Worm (Caenorhabditis elegans) whole organism, L1 larva: ENCODE results near the gene lips-12.

Experiments
- C16A3.4 ChIP-seq: fragments of 150-350 bp; optimal IDR thresholded peaks from 2 replicates; lab custom pipeline; 2014; ENCODE audit warnings: missing biosample characterization, missing genetic modification characterization
- F16B12.6 ChIP-seq: fragments of 150-350 bp; optimal IDR thresholded peaks from 2 replicates; lab custom pipeline; 2014; ENCODE audit warnings: missing biosample characterization, missing genetic modification characterization
- alr-1 ChIP-seq: fragments of 200-800 bp; sonication (Bioruptor generic); optimal IDR thresholded peaks from 2 replicates; lab custom pipeline; 2018; ENCODE audit warnings: borderline replicate concordance, mild to moderate bottlenecking, missing genetic modification characterization, missing compliant biosample characterization
- aly-2 ChIP-seq: fragments of 150-350 bp; optimal IDR thresholded peaks from 2 replicates; lab custom pipeline; 2014; ENCODE audit warnings: missing biosample characterization, missing genetic modification characterization
- ama-1 ChIP-seq: fragments of 150-350 bp; optimal IDR thresholded peaks from 2 replicates; lab custom pipeline; 2014
- blmp-1 ChIP-seq: fragments of 150-350 bp; optimal IDR thresholded peaks from 2 replicates; lab custom pipeline; 2014; ENCODE audit warnings: missing biosample characterization, missing genetic modification characterization
- ceh-8 ChIP-seq: fragments of 200-800 bp; sonication (Bioruptor generic); optimal IDR thresholded peaks from 2 replicates; lab custom pipeline; 2018; ENCODE audit warnings: mild to moderate bottlenecking, missing genetic modification characterization, moderate library complexity, missing compliant biosample characterization
- dpl-1 ChIP-seq, 3 experiments: fragments of 150-350 bp in 2 of 3; sonication (generic microtip) in 1 of 3; optimal IDR thresholded peaks; 2 replicates each; lab custom pipeline; 2014 to 2017; ENCODE audit warnings: missing biosample characterization in 3 of 3, missing genetic modification characterization in 3 of 3, missing genetic modification reagents in 3 of 3
- dsc-1 ChIP-seq: sonication (generic microtip); optimal IDR thresholded peaks from 2 replicates; lab custom pipeline; 2016; ENCODE audit warnings: mild to moderate bottlenecking, missing genetic modification characterization, missing compliant biosample characterization
- efl-1 ChIP-seq, 4 experiments: fragments of 150-350 bp; optimal IDR thresholded peaks in 3 of 4; peaks in 1 of 4; 1 replicate in 1 of 4; 2 replicates in 3 of 4; lab custom pipeline; 2014; ENCODE audit warnings: missing biosample characterization in 2 of 4, missing genetic modification characterization in 2 of 4, missing genetic modification reagents in 2 of 4
- efl-3 ChIP-seq: fragments of 200-800 bp; sonication (Bioruptor generic); optimal IDR thresholded peaks from 2 replicates; lab custom pipeline; 2018; ENCODE audit warnings: mild to moderate bottlenecking, missing genetic modification characterization, missing compliant biosample characterization
- elt-2 ChIP-seq: sonication (generic microtip); optimal IDR thresholded peaks from 2 replicates; lab custom pipeline; 2016; ENCODE audit warnings: missing genetic modification characterization, mild to moderate bottlenecking, inconsistent platforms, missing compliant biosample characterization, missing genetic modification reagents
- elt-3 ChIP-seq, 6 experiments: fragments of 150-350 bp in 1 of 6; sonication (generic microtip); optimal IDR thresholded peaks; 2 replicates each; lab custom pipeline; 2017 to 2018; ENCODE audit warnings: missing biosample characterization in 6 of 6, missing genetic modification characterization in 6 of 6, inconsistent platforms in 1 of 6
- ets-5 ChIP-seq: fragments of 200-800 bp; sonication (Bioruptor generic); IDR thresholded peaks from 2 replicates; pipeline ENCODE4 v1.3.6; 2022; ENCODE audit warnings: missing genetic modification characterization, missing compliant biosample characterization
- fkh-10 ChIP-seq: sonication (generic microtip); optimal IDR thresholded peaks from 2 replicates; lab custom pipeline; 2017; ENCODE audit warnings: missing biosample characterization, missing genetic modification reagents, missing genetic modification characterization
- isw-1 ChIP-seq: fragments of 200-800 bp; sonication (Bioruptor generic); IDR thresholded peaks from 2 replicates; pipeline ENCODE4 v1.3.6; 2022; ENCODE audit warnings: missing genetic modification characterization, missing compliant biosample characterization
- lin-14 ChIP-seq: fragments of 200-800 bp; sonication (Bioruptor generic); optimal IDR thresholded peaks from 2 replicates; lab custom pipeline; 2018; ENCODE audit warnings: mild to moderate bottlenecking, missing genetic modification characterization, moderate library complexity, missing compliant biosample characterization
- lin-15B ChIP-seq: fragments of 150-350 bp; sonication (generic microtip); optimal IDR thresholded peaks from 3 replicates; lab custom pipeline; 2014; ENCODE audit warnings: missing biosample characterization, missing genetic modification characterization
- lin-39 ChIP-seq: fragments of 150-350 bp; optimal IDR thresholded peaks from 2 replicates; lab custom pipeline; 2014; ENCODE audit warnings: missing biosample characterization, missing genetic modification reagents, missing genetic modification characterization
- lsy-2 ChIP-seq, 2 experiments: fragments of 150-350 bp; optimal IDR thresholded peaks; 2 replicates each; lab custom pipeline; 2014; ENCODE audit warnings: missing biosample characterization in 2 of 2, missing genetic modification characterization in 2 of 2
- mdl-1 ChIP-seq, 2 experiments: fragments of 150-350 bp; optimal IDR thresholded peaks; 2 replicates each; lab custom pipeline; 2014 to 2017; ENCODE audit warnings: missing biosample characterization in 2 of 2, missing genetic modification characterization in 2 of 2, inconsistent platforms in 1 of 2
- nhr-11 ChIP-seq: fragments of 150-350 bp; optimal IDR thresholded peaks from 2 replicates; lab custom pipeline; 2014; ENCODE audit warnings: missing biosample characterization, missing genetic modification characterization
- nhr-19 ChIP-seq: fragments of 200-800 bp; sonication (Bioruptor generic); conservative IDR thresholded peaks from 2 replicates; pipeline ENCODE4 v1.3.6; 2022; ENCODE audit warnings: missing genetic modification characterization, missing compliant biosample characterization
- nhr-20 ChIP-seq: sonication (generic microtip); optimal IDR thresholded peaks from 2 replicates; lab custom pipeline; 2016; ENCODE audit warnings: mild to moderate bottlenecking, missing genetic modification characterization, missing compliant biosample characterization
- nhr-237 ChIP-seq: fragments of 150-350 bp; optimal IDR thresholded peaks from 2 replicates; lab custom pipeline; 2014; ENCODE audit warnings: missing biosample characterization, missing genetic modification characterization
- nhr-47 ChIP-seq: sonication (generic microtip); optimal IDR thresholded peaks from 2 replicates; lab custom pipeline; 2016; ENCODE audit warnings: mild to moderate bottlenecking, missing genetic modification characterization, moderate library complexity, missing compliant biosample characterization
- nhr-71 ChIP-seq: sonication (generic microtip); optimal IDR thresholded peaks from 2 replicates; lab custom pipeline; 2016; ENCODE audit warnings: mild to moderate bottlenecking, missing genetic modification characterization, moderate library complexity, missing compliant biosample characterization
- nhr-77 ChIP-seq: fragments of 150-350 bp; optimal IDR thresholded peaks from 2 replicates; lab custom pipeline; 2014; ENCODE audit warnings: missing biosample characterization, missing genetic modification characterization
- nhr-84 ChIP-seq: sonication (generic microtip); optimal IDR thresholded peaks from 2 replicates; lab custom pipeline; 2017; ENCODE audit warnings: missing biosample characterization, missing genetic modification characterization
- nhr-90 ChIP-seq: sonication (generic microtip); optimal IDR thresholded peaks from 2 replicates; lab custom pipeline; 2016; ENCODE audit warnings: mild to moderate bottlenecking, missing genetic modification characterization, missing compliant biosample characterization; ENCODE audit not compliant: poor library complexity
- pag-3 ChIP-seq: sonication (generic microtip); optimal IDR thresholded peaks from 2 replicates; lab custom pipeline; 2017; ENCODE audit warnings: missing genetic modification characterization, mild to moderate bottlenecking, missing compliant biosample characterization, antibody characterized with exemption, borderline replicate concordance; ENCODE audit not compliant: insufficient read depth
- pax-3 ChIP-seq: fragments of 200-800 bp; sonication (Bioruptor generic); optimal IDR thresholded peaks from 2 replicates; lab custom pipeline; 2018; ENCODE audit warnings: mild to moderate bottlenecking, missing genetic modification characterization, moderate library complexity, missing compliant biosample characterization
- pqm-1 ChIP-seq: sonication (generic microtip); optimal IDR thresholded peaks from 3 replicates; lab custom pipeline; 2017; ENCODE audit warnings: missing biosample characterization, missing genetic modification characterization
- skn-1 ChIP-seq: fragments of 150-350 bp; optimal IDR thresholded peaks from 2 replicates; lab custom pipeline; 2014; ENCODE audit warnings: missing biosample characterization, missing genetic modification characterization
- snpc-4 ChIP-seq: fragments of 150-350 bp; optimal IDR thresholded peaks from 2 replicates; lab custom pipeline; 2014; ENCODE audit warnings: missing biosample characterization, missing genetic modification characterization
- snu-23 ChIP-seq: sonication (generic microtip); optimal IDR thresholded peaks from 2 replicates; lab custom pipeline; 2016; ENCODE audit warnings: missing genetic modification characterization, missing compliant biosample characterization
- sox-4 ChIP-seq: sonication (generic microtip); optimal IDR thresholded peaks from 2 replicates; lab custom pipeline; 2016; ENCODE audit warnings: missing genetic modification characterization, missing compliant biosample characterization
- sup-37 ChIP-seq: fragments of 200-800 bp; sonication (Bioruptor generic); optimal IDR thresholded peaks from 2 replicates; lab custom pipeline; 2018; ENCODE audit warnings: mild to moderate bottlenecking, missing genetic modification characterization, missing compliant biosample characterization
- swsn-7 ChIP-seq: sonication (generic microtip); optimal IDR thresholded peaks from 2 replicates; lab custom pipeline; 2016; ENCODE audit warnings: missing genetic modification characterization, missing compliant biosample characterization
- tlp-1 ChIP-seq: fragments of 150-350 bp; optimal IDR thresholded peaks from 2 replicates; lab custom pipeline; 2014; ENCODE audit warnings: missing biosample characterization, missing genetic modification characterization
- unc-130 ChIP-seq: fragments of 150-350 bp; optimal IDR thresholded peaks from 2 replicates; lab custom pipeline; 2017; ENCODE audit warnings: missing biosample characterization, missing genetic modification characterization, inconsistent platforms
- unc-86 ChIP-seq: sonication (generic microtip); optimal IDR thresholded peaks from 2 replicates; lab custom pipeline; 2016; ENCODE audit warnings: missing genetic modification characterization, missing compliant biosample characterization
- vab-15 ChIP-seq: sonication (generic microtip); optimal IDR thresholded peaks from 2 replicates; lab custom pipeline; 2017; ENCODE audit warnings: missing genotype, mild to moderate bottlenecking, missing genetic modification characterization, missing compliant biosample characterization
- zag-1 ChIP-seq: fragments of 150-350 bp; optimal IDR thresholded peaks from 2 replicates; lab custom pipeline; 2014; ENCODE audit warnings: missing biosample characterization, missing genetic modification characterization
- zip-4 ChIP-seq: fragments of 200-800 bp; sonication (Bioruptor generic); optimal IDR thresholded peaks from 2 replicates; lab custom pipeline; 2018; ENCODE audit warnings: mild to moderate bottlenecking, missing genetic modification characterization, moderate library complexity, missing compliant biosample characterization
- ztf-11 ChIP-seq, 2 experiments: sonication (generic microtip); optimal IDR thresholded peaks; 2 replicates each; lab custom pipeline; 2016 to 2017; ENCODE audit warnings: missing genetic modification characterization in 2 of 2, missing biosample characterization in 1 of 2, missing compliant biosample characterization in 1 of 2
- ztf-4 ChIP-seq: fragments of 150-350 bp; optimal IDR thresholded peaks from 2 replicates; lab custom pipeline; 2014; ENCODE audit warnings: missing biosample characterization, missing genetic modification characterization

Gene lips-12

ce11 chrII:1143173-1143738, 29.2 kb upstream of the lips-12 start (continued):
- TF ChIP-seq efl-1 (optimal IDR thresholded peaks at IDR 0.05; lab: Kevin White, UChicago) (no peak), efl-1 (GFP tag; optimal IDR thresholded peaks at IDR 0.05 in 1 of 2; lab: Kevin White, UChicago) (peak in 1 of 2 experiments; percentile 50), alr-1 (no peak), fkh-10 (GFP tag; lab: Kevin White, UChicago) (no peak), snu-23 (peak; percentile 2), lin-39 (no peak), nhr-11 (tag; lab: Kevin White, UChicago) (no peak), unc-130 (tag; lab: Kevin White, UChicago) (no peak), nhr-237 (no peak), sup-37 (GFP tag; lab: Kevin White, UChicago) (no peak), blmp-1 (tag; lab: Kevin White, UChicago) (no peak), unc-86 (tag; lab: Kevin White, UChicago) (no peak)
- TF ChIP-seq, all 84 proteins: peak for 11

- TF ChIP-seq aly-2, result no peak
- no peak for TF ChIP-seq ztf-11 (tag; optimal IDR thresholded peaks at IDR 0.05; lab: Kevin White, UChicago)
- TF ChIP-seq blmp-1 (tag; lab: Kevin White, UChicago), result peak; percentile 92
- TF ChIP-seq nhr-90 (tag; lab: Kevin White, UChicago), result peak; percentile 25
- TF ChIP-seq ets-5 (GFP tag; lab: Robert Waterston, UW), result no peak
- TF ChIP-seq snu-23, result peak; percentile 2
- TF ChIP-seq nhr-20 (tag; lab: Kevin White, UChicago), result peak; percentile 39
- no peak for TF ChIP-seq F16B12.6 (tag; lab: Kevin White, UChicago)
- no peak for TF ChIP-seq vab-15 (tag; lab: Kevin White, UChicago)
- TF ChIP-seq elt-3 (tag; optimal IDR thresholded peaks at IDR 0.05; lab: Kevin White, UChicago), result peak in 1 of 6 experiments; percentile 25
- no peak for TF ChIP-seq nhr-77 (tag; lab: Kevin White, UChicago)
- TF ChIP-seq efl-1 (optimal IDR thresholded peaks at IDR 0.05; lab: Kevin White, UChicago), result no peak
- peak in 1 of 2 experiments; percentile 56 for TF ChIP-seq efl-1 (GFP tag; optimal IDR thresholded peaks at IDR 0.05 in 1 of 2; lab: Kevin White, UChicago)
- TF ChIP-seq lsy-2 (tag; optimal IDR thresholded peaks at IDR 0.05; lab: Kevin White, UChicago), result peak in 1 of 2 experiments; percentile 51
- no peak for TF ChIP-seq zip-4 (GFP tag; lab: Kevin White, UChicago)
- no peak for TF ChIP-seq unc-130 (tag; lab: Kevin White, UChicago)
- TF ChIP-seq pax-3 (tag; lab: Kevin White, UChicago), result no peak
- TF ChIP-seq dsc-1, result no peak
- TF ChIP-seq zag-1 (tag; lab: Kevin White, UChicago), result no peak
- no peak for TF ChIP-seq ztf-4 (tag; lab: Kevin White, UChicago)
- no peak for TF ChIP-seq lin-15B (tag; lab: Kevin White, UChicago)
- no peak for TF ChIP-seq pqm-1 (tag; lab: Kevin White, UChicago)
- no peak for TF ChIP-seq C16A3.4 (tag; lab: Kevin White, UChicago)
- no peak for TF ChIP-seq swsn-7 (tag; lab: Kevin White, UChicago)
- no peak for TF ChIP-seq tlp-1 (tag; lab: Kevin White, UChicago)
- no peak for TF ChIP-seq snpc-4 (tag; lab: Kevin White, UChicago)
- TF ChIP-seq ama-1 (lab: Kevin White, UChicago), result no peak
- TF ChIP-seq pag-3 (tag; lab: Kevin White, UChicago), result no peak
- TF ChIP-seq nhr-71 (tag; lab: Kevin White, UChicago), result peak; percentile 14
- TF ChIP-seq isw-1 (GFP tag; lab: Robert Waterston, UW), result no peak
- TF ChIP-seq lin-39, result no peak
- TF ChIP-seq mdl-1 (tag; optimal IDR thresholded peaks at IDR 0.05; lab: Kevin White, UChicago), result no peak
- TF ChIP-seq nhr-84 (tag; lab: Kevin White, UChicago), result no peak
- TF ChIP-seq nhr-47 (tag; lab: Kevin White, UChicago), result no peak
- no peak for TF ChIP-seq efl-3 (GFP tag; lab: Kevin White, UChicago)
- no peak for TF ChIP-seq dpl-1 (GFP tag; optimal IDR thresholded peaks at IDR 0.05; lab: Kevin White, UChicago)
- no peak for TF ChIP-seq elt-2 (tag; lab: Kevin White, UChicago)
- TF ChIP-seq lin-14 (GFP tag; lab: Kevin White, UChicago), result peak; percentile 10
- TF ChIP-seq nhr-19 (GFP tag; lab: Robert Waterston, UW), result no peak
- TF ChIP-seq sox-4 (tag; lab: Kevin White, UChicago), result no peak
- no peak for TF ChIP-seq skn-1 (tag; lab: Kevin White, UChicago)
- no peak for TF ChIP-seq ceh-8 (GFP tag; lab: Kevin White, UChicago)
Observed at ce11 chrII:1141720-1142574, 27.9 kb upstream of the lips-12 start.
